Fruit fly (Drosophila melanogaster) whole organism, embryonic: ENCODE results near the gene Kap3.

ENCODE experiments used
- Adf1 ChIP-seq: fragments of 200-800 bp; sonication (Bioruptor generic); IDR thresholded peaks from 2 replicates; pipeline ENCODE4 v1.3.6; 2022; ENCODE audit warnings: missing biosample characterization, missing genetic modification characterization
- Antp ChIP-seq: fragments of 200-800 bp; sonication (Bioruptor generic); optimal IDR thresholded peaks from 3 replicates; lab custom pipeline; 2016; ENCODE audit warnings: missing biosample characterization, missing genetic modification characterization
- CG13624 ChIP-seq: fragments of 200-800 bp; sonication (Bioruptor generic); optimal IDR thresholded peaks from 2 replicates; lab custom pipeline; 2016; ENCODE audit warnings: missing biosample characterization, missing genetic modification characterization
- CG13894 ChIP-seq: fragments of 200-800 bp; sonication (Bioruptor generic); optimal IDR thresholded peaks from 3 replicates; lab custom pipeline; 2018; ENCODE audit warnings: missing biosample characterization, mild to moderate bottlenecking, missing genetic modification characterization, moderate library complexity
- CG14667 ChIP-seq: fragments of 200-800 bp; sonication (Bioruptor generic); IDR thresholded peaks from 2 replicates; pipeline ENCODE4 v1.3.6; 2022; ENCODE audit warnings: missing biosample characterization, missing genetic modification characterization
- CG15479 ChIP-seq: fragments of 200-800 bp; sonication (Bioruptor generic); optimal IDR thresholded peaks from 3 replicates; lab custom pipeline; 2019; ENCODE audit warnings: missing biosample characterization, mild to moderate bottlenecking, missing genetic modification characterization, moderate library complexity
- CG17361 ChIP-seq: fragments of 200-800 bp; sonication (Bioruptor generic); IDR thresholded peaks from 3 replicates; pipeline ENCODE4 v1.3.6; 2022; ENCODE audit warnings: missing biosample characterization, missing genetic modification characterization
- CG17829 ChIP-seq: fragments of 200-800 bp; optimal IDR thresholded peaks from 2 replicates; lab custom pipeline; 2019; ENCODE audit warnings: missing biosample characterization, mild to moderate bottlenecking, missing genetic modification characterization, moderate library complexity
- CG18599 ChIP-seq: fragments of 200-800 bp; sonication (Bioruptor generic); optimal IDR thresholded peaks from 3 replicates; lab custom pipeline; 2017; ENCODE audit warnings: missing biosample characterization, missing genetic modification characterization, mild to moderate bottlenecking, moderate library complexity, missing genetic modification reagents
- CG2202 ChIP-seq: fragments of 200-800 bp; sonication (Bioruptor generic); optimal IDR thresholded peaks from 2 replicates; lab custom pipeline; 2018; ENCODE audit warnings: missing biosample characterization, mild to moderate bottlenecking, missing genetic modification characterization
- CG30431 ChIP-seq: fragments of 200-800 bp; sonication (Bioruptor generic); optimal IDR thresholded peaks from 2 replicates; lab custom pipeline; 2017; ENCODE audit warnings: missing biosample characterization, missing genetic modification characterization
- CG31365 ChIP-seq: fragments of 200-800 bp; sonication (Bioruptor generic); optimal IDR thresholded peaks from 2 replicates; lab custom pipeline; 2018; ENCODE audit warnings: missing biosample characterization, mild to moderate bottlenecking, missing genetic modification characterization
- CG31388 ChIP-seq: fragments of 200-800 bp; sonication (Bioruptor generic); optimal IDR thresholded peaks from 2 replicates; lab custom pipeline; 2016; ENCODE audit warnings: missing biosample characterization, missing genetic modification characterization
- CG32532 ChIP-seq: fragments of 200-800 bp; sonication (Bioruptor generic); IDR thresholded peaks from 2 replicates; pipeline ENCODE4 v1.3.6; 2022; ENCODE audit warnings: missing biosample characterization, missing genetic modification characterization
- CG3281 ChIP-seq: fragments of 200-800 bp; sonication (Bioruptor generic); optimal IDR thresholded peaks from 3 replicates; lab custom pipeline; 2017; ENCODE audit warnings: missing biosample characterization, mild to moderate bottlenecking, missing genetic modification characterization
- CG3726 ChIP-seq: fragments of 200-800 bp; sonication (Bioruptor generic); IDR thresholded peaks from 3 replicates; pipeline ENCODE4, ENCODE4 v1.3.6; 2022; ENCODE audit warnings: missing biosample characterization, missing genetic modification characterization
- CG4404 ChIP-seq: fragments of 200-800 bp; sonication (Bioruptor generic); IDR thresholded peaks from 2 replicates; pipeline ENCODE4 v1.3.6; 2022; ENCODE audit warnings: missing biosample characterization, missing genetic modification characterization
- CG5180 ChIP-seq: fragments of 200-800 bp; sonication (Bioruptor generic); optimal IDR thresholded peaks from 3 replicates; lab custom pipeline; 2017; ENCODE audit warnings: missing biosample characterization, missing genetic modification characterization, mild to moderate bottlenecking, moderate library complexity, missing genetic modification reagents
- CG7556 ChIP-seq: fragments of 200-800 bp; sonication (Bioruptor generic); optimal IDR thresholded peaks from 2 replicates; lab custom pipeline; 2017; ENCODE audit warnings: missing biosample characterization, mild to moderate bottlenecking, missing genetic modification characterization
- CG7745 ChIP-seq: fragments of 200-800 bp; sonication (Bioruptor generic); optimal IDR thresholded peaks from 2 replicates; lab custom pipeline; 2018; ENCODE audit warnings: missing biosample characterization, mild to moderate bottlenecking, missing genetic modification characterization, moderate library complexity
- CG7786 ChIP-seq: fragments of 200-800 bp; sonication (Bioruptor generic); optimal IDR thresholded peaks from 2 replicates; lab custom pipeline; 2016; ENCODE audit warnings: missing biosample characterization, missing genetic modification characterization
- CG7928 ChIP-seq: fragments of 200-800 bp; sonication (Bioruptor generic); optimal IDR thresholded peaks from 2 replicates; lab custom pipeline; 2017; ENCODE audit warnings: missing biosample characterization, mild to moderate bottlenecking, missing genetic modification characterization
- CG8944 ChIP-seq: fragments of 200-800 bp; sonication (Bioruptor generic); optimal IDR thresholded peaks from 3 replicates; lab custom pipeline; 2016; ENCODE audit warnings: missing biosample characterization, missing genetic modification characterization
- CG9817 ChIP-seq: fragments of 200-800 bp; sonication (Bioruptor generic); optimal IDR thresholded peaks from 2 replicates; lab custom pipeline; 2018; ENCODE audit warnings: missing biosample characterization, mild to moderate bottlenecking, missing genetic modification characterization, moderate library complexity
- Dp ChIP-seq: fragments of 200-800 bp; sonication (Bioruptor generic); optimal IDR thresholded peaks from 2 replicates; lab custom pipeline; 2018; ENCODE audit warnings: missing biosample characterization, mild to moderate bottlenecking, missing genetic modification characterization, moderate library complexity
- Dref ChIP-seq: fragments of 200-800 bp; sonication (Bioruptor generic); IDR thresholded peaks from 2 replicates; pipeline ENCODE4 v1.3.6; 2022; ENCODE audit warnings: missing biosample characterization, missing genetic modification characterization
- Hr78 ChIP-seq, 2 experiments: fragments of 200-800 bp in 1 of 2; fragments of >200 bp in 1 of 2; sonication (Bioruptor generic) in 1 of 2; optimal IDR thresholded peaks; 2 replicates each; lab custom pipeline; 2017 to 2019; ENCODE audit warnings: missing biosample characterization in 2 of 2, missing genetic modification characterization in 2 of 2, mild to moderate bottlenecking in 1 of 2, moderate library complexity in 1 of 2
- Lhr ChIP-seq: fragments of 200-800 bp; sonication (Bioruptor generic); optimal IDR thresholded peaks from 3 replicates; lab custom pipeline; 2017; ENCODE audit warnings: mild to moderate bottlenecking, missing biosample characterization, missing genetic modification reagents, missing genetic modification characterization
- Lpt ChIP-seq: fragments of >200 bp; optimal IDR thresholded peaks from 2 replicates; lab custom pipeline; 2018; ENCODE audit warnings: missing biosample characterization, missing genetic modification characterization
- MBD-R2 ChIP-seq: fragments of 200-800 bp; sonication (Bioruptor generic); IDR thresholded peaks from 2 replicates; pipeline ENCODE4 v1.3.6; 2022; ENCODE audit warnings: missing biosample characterization, missing genetic modification characterization
- Tbp ChIP-seq: fragments of >200 bp; optimal IDR thresholded peaks from 2 replicates; lab custom pipeline; 2018; ENCODE audit warnings: missing biosample characterization, missing genetic modification characterization
- Usf ChIP-seq: fragments of 200-800 bp; sonication (Bioruptor generic); optimal IDR thresholded peaks from 2 replicates; lab custom pipeline; 2017; ENCODE audit warnings: missing genotype, missing biosample characterization, missing genetic modification characterization
- YL-1 ChIP-seq: fragments of 200-800 bp; sonication (Bioruptor generic); optimal IDR thresholded peaks from 3 replicates; lab custom pipeline; 2017; ENCODE audit warnings: missing biosample characterization, mild to moderate bottlenecking, missing genetic modification characterization
- abd-A ChIP-seq: fragments of 200-800 bp; sonication (Bioruptor generic); optimal IDR thresholded peaks from 3 replicates; lab custom pipeline; 2019; ENCODE audit warnings: missing biosample characterization, mild to moderate bottlenecking, missing genetic modification characterization, moderate library complexity
- aop ChIP-seq: fragments of 200-800 bp; sonication (Bioruptor generic); IDR thresholded peaks from 2 replicates; pipeline ENCODE4 v1.3.6; 2022; ENCODE audit warnings: missing biosample characterization, missing genetic modification characterization
- ato ChIP-seq: fragments of 200-800 bp; sonication (Bioruptor generic); IDR thresholded peaks from 2 replicates; pipeline ENCODE4 v1.3.6; 2022; ENCODE audit warnings: missing biosample characterization, missing genetic modification characterization; ENCODE audit not compliant: partially characterized antibody
- croc ChIP-seq: fragments of 200-800 bp; sonication (Bioruptor generic); conservative IDR thresholded peaks from 3 replicates; pipeline ENCODE4 v1.3.6; 2022; ENCODE audit warnings: missing biosample characterization, missing genetic modification characterization
- disco-r ChIP-seq: fragments of 200-800 bp; sonication (Bioruptor generic); optimal IDR thresholded peaks from 2 replicates; lab custom pipeline; 2016; ENCODE audit warnings: missing biosample characterization, missing genetic modification characterization
- dmrt99B ChIP-seq: fragments of 200-800 bp; sonication (Bioruptor generic); optimal IDR thresholded peaks from 2 replicates; lab custom pipeline; 2018; ENCODE audit warnings: missing biosample characterization, mild to moderate bottlenecking, missing genetic modification characterization, moderate library complexity
- dysf ChIP-seq: fragments of 200-800 bp; sonication (Bioruptor generic); IDR thresholded peaks from 3 replicates; pipeline ENCODE4 v1.3.6; 2022; ENCODE audit warnings: missing biosample characterization, missing genetic modification characterization
- fru ChIP-seq: fragments of >200 bp; optimal IDR thresholded peaks from 2 replicates; lab custom pipeline; 2017
- gem ChIP-seq: fragments of 200-800 bp; sonication (Bioruptor generic); optimal IDR thresholded peaks from 2 replicates; lab custom pipeline; 2019; ENCODE audit warnings: missing biosample characterization, mild to moderate bottlenecking, missing genetic modification characterization, moderate library complexity
- ind ChIP-seq: fragments of 200-800 bp; sonication (Bioruptor generic); optimal IDR thresholded peaks from 3 replicates; lab custom pipeline; 2016; ENCODE audit warnings: missing biosample characterization, missing genetic modification characterization
- rib ChIP-seq: fragments of 200-800 bp; sonication (Bioruptor generic); IDR thresholded peaks from 2 replicates; pipeline ENCODE4 v1.3.6; 2022; ENCODE audit warnings: missing biosample characterization, missing genetic modification characterization
- row ChIP-seq: fragments of 200-800 bp; sonication (Bioruptor generic); IDR thresholded peaks from 3 replicates; pipeline ENCODE4 v1.3.6; 2022; ENCODE audit warnings: missing biosample characterization, missing genetic modification characterization
- sima ChIP-seq: fragments of 200-800 bp; sonication (Bioruptor generic); optimal IDR thresholded peaks from 2 replicates; lab custom pipeline; 2016; ENCODE audit warnings: missing biosample characterization, missing genetic modification characterization
- sna ChIP-seq: fragments of 200-800 bp; sonication (Bioruptor generic); IDR thresholded peaks from 2 replicates; pipeline ENCODE4 v1.3.6; 2022; ENCODE audit warnings: missing biosample characterization, missing genetic modification characterization; ENCODE audit not compliant: partially characterized antibody
- sr ChIP-seq: fragments of 200-800 bp; sonication (Bioruptor generic); IDR thresholded peaks from 3 replicates; pipeline ENCODE4 v1.3.6; 2022; ENCODE audit warnings: missing biosample characterization, missing genetic modification characterization
- twi ChIP-seq: fragments of 200-800 bp; optimal IDR thresholded peaks from 2 replicates; lab custom pipeline; 2019; ENCODE audit warnings: missing biosample characterization, mild to moderate bottlenecking, missing genetic modification characterization, moderate library complexity
- unpg ChIP-seq: fragments of 200-800 bp; sonication (Bioruptor generic); optimal IDR thresholded peaks from 3 replicates; lab custom pipeline; 2018; ENCODE audit warnings: missing biosample characterization, mild to moderate bottlenecking, missing genetic modification characterization, moderate library complexity
- z ChIP-seq: fragments of 200-800 bp; sonication (Bioruptor generic); IDR thresholded peaks from 3 replicates; pipeline ENCODE4 v1.3.6; 2022; ENCODE audit warnings: missing biosample characterization, missing genetic modification characterization

Gene Kap3

dm6 chrX:11384023-11384444, 44.1 kb upstream of the Kap3 start (continued):
- TF ChIP-seq Hr78 (GFP tag; optimal IDR thresholded peaks at IDR 0.05; lab: Kevin White, UChicago) (no peak), YL-1 (GFP tag; lab: Kevin White, UChicago) (no peak), CG17829 (tag; lab: Kevin White, UChicago) (peak; percentile 32), CG2202 (no peak), Lhr (no peak), twi (no peak), Antp (GFP tag; lab: Kevin White, UChicago) (peak; percentile 46), CG4404 (GFP tag; lab: Robert Waterston, UW) (peak; percentile 62), Dref (no peak), CG32532 (peak; percentile 90), CG31388 (no peak), abd-A (tag; lab: Kevin White, UChicago) (no peak), CG7745 (tag; lab: Kevin White, UChicago) (no peak), z (GFP tag; lab: Robert Waterston, UW) (no peak), CG9817 (tag; lab: Kevin White, UChicago) (peak; percentile 75), dysf (GFP tag; lab: Robert Waterston, UW) (peak; percentile 86), CG31365 (tag; lab: Kevin White, UChicago) (no peak), CG15479 (GFP tag; lab: Kevin White, UChicago) (no peak), CG30431 (GFP tag; lab: Kevin White, UChicago) (peak; percentile 16), unpg (peak; percentile 69), CG3726 (GFP tag; lab: Robert Waterston, UW) (peak; percentile 61; the same call in 1 of the 3 replicates), Adf1 (GFP tag; lab: Robert Waterston, UW) (peak; percentile 41; the same call in 1 of the 2 replicates), CG17361 (GFP tag; lab: Robert Waterston, UW) (peak; percentile 52), sna (GFP tag; lab: Robert Waterston, UW) (no peak), ind (peak; percentile 75), MBD-R2 (GFP tag; lab: Robert Waterston, UW) (peak; percentile 68; the same call in 1 of the 2 replicates), row (GFP tag; lab: Robert Waterston, UW) (peak; percentile 87), ato (no peak), CG8944 (GFP tag; lab: Kevin White, UChicago) (peak; percentile 21), aop (GFP tag; lab: Robert Waterston, UW) (no peak), Lpt (no peak), CG7556 (GFP tag; lab: Kevin White, UChicago) (peak; percentile 63), CG14667 (peak; percentile 72), Usf (no peak), sr (GFP tag; lab: Robert Waterston, UW) (no peak), croc (peak; percentile 32; the same call in 2 of the 3 replicates), CG13894 (tag; lab: Kevin White, UChicago) (peak; percentile 81), CG3281 (GFP tag; lab: Kevin White, UChicago) (peak; percentile 79), CG18599 (GFP tag; lab: Kevin White, UChicago) (peak; percentile 90), Tbp (GFP tag; lab: Kevin White, UChicago) (no peak), fru (lab: Kevin White, UChicago) (no peak), gem (tag; lab: Kevin White, UChicago) (peak; percentile 75), CG7786 (GFP tag; lab: Kevin White, UChicago) (no peak), CG13624 (peak; percentile 67), disco-r (GFP tag; lab: Kevin White, UChicago) (no peak), rib (GFP tag; lab: Robert Waterston, UW) (peak; percentile 58; the same call in 1 of the 2 replicates), CG5180 (GFP tag; lab: Kevin White, UChicago) (no peak), dmrt99B (tag; lab: Kevin White, UChicago) (peak; percentile 76), sima (GFP tag; lab: Kevin White, UChicago) (no peak), CG7928 (GFP tag; lab: Kevin White, UChicago) (no peak), Dp (no peak)
